Worm (Caenorhabditis elegans): ENCODE measurements around the gene F15D4.2.

The F15D4.2 gene

DNA sequence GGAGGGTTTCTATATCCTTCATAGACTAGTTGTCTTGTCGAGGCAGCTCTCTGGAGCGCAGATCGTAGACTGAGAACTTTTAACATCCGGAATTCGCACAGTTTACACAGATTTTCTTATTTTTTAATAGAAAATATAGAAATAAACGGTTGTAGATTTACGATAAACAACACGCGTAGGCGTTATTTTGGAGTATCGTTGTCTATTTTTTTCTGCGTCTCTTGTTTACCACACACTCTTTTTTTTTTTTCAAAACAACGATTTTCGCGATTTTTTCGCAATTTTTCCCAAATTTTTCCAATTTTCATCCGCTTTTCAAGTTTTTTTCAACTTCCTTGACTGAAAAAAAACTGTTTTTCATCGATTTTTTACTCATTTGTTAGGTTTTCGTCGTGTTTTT lies 28.7 kb upstream of the F15D4.2 start, which contains the start of gene mecr-1:
mecr-1 (minus strand) TSS at position 127 of the 400 bp plus-strand sequence.
- TF ChIP-seq skn-1 (tag; optimal IDR thresholded peaks at IDR 0.05), result peak; percentile 3
- TF ChIP-seq elt-2 (tag; optimal IDR thresholded peaks at IDR 0.05), result no peak
- no peak for TF ChIP-seq mdl-1 (tag; optimal IDR thresholded peaks at IDR 0.05)
- TF ChIP-seq ztf-11 (tag; optimal IDR thresholded peaks at IDR 0.05), result no peak
- no peak for TF ChIP-seq aly-2 (tag; optimal IDR thresholded peaks at IDR 0.05)
- TF ChIP-seq nhr-25 (tag; optimal IDR thresholded peaks at IDR 0.05), result no peak
- TF ChIP-seq nhr-23 (tag; optimal IDR thresholded peaks at IDR 0.05), result peak; percentile 26
- TF ChIP-seq tbx-2 (tag; optimal IDR thresholded peaks at IDR 0.05), result no peak
- no peak for TF ChIP-seq daf-12 (tag; optimal IDR thresholded peaks at IDR 0.05)
- no peak for TF ChIP-seq ceh-9 (tag; optimal IDR thresholded peaks at IDR 0.05)
- no peak for TF ChIP-seq fkh-10 (GFP tag; optimal IDR thresholded peaks at IDR 0.05)
- peak; percentile 39 for TF ChIP-seq lin-15B (tag; optimal IDR thresholded peaks at IDR 0.05)
- TF ChIP-seq snpc-4 (tag; optimal IDR thresholded peaks at IDR 0.05), result no peak
- TF ChIP-seq nhr-67 (tag; optimal IDR thresholded peaks at IDR 0.05), result no peak
- no peak for TF ChIP-seq ZK546.5 (tag; optimal IDR thresholded peaks at IDR 0.05)
- no peak for TF ChIP-seq unc-62 (GFP tag; optimal IDR thresholded peaks at IDR 0.05)
- TF ChIP-seq ceh-28 (tag; optimal IDR thresholded peaks at IDR 0.05), result no peak
- no peak for TF ChIP-seq egl-27 (tag; optimal IDR thresholded peaks at IDR 0.05)
- TF ChIP-seq hmg-11 (tag; optimal IDR thresholded peaks at IDR 0.05), result peak; percentile 70
- no peak for TF ChIP-seq egl-5 (tag; optimal IDR thresholded peaks at IDR 0.05)
- TF ChIP-seq nhr-77 (tag; optimal IDR thresholded peaks at IDR 0.05), result no peak
- TF ChIP-seq R02D3.7 (tag; optimal IDR thresholded peaks at IDR 0.05), result peak; percentile 91
- no peak for TF ChIP-seq unc-39 (tag; optimal IDR thresholded peaks at IDR 0.05)
- no peak for TF ChIP-seq lin-39 (tag; optimal IDR thresholded peaks at IDR 0.05)
- no peak for TF ChIP-seq ceh-82 (tag; optimal IDR thresholded peaks at IDR 0.05)
- peak; percentile 12 for TF ChIP-seq pqm-1 (tag; optimal IDR thresholded peaks at IDR 0.05)
- TF ChIP-seq zag-1 (tag; optimal IDR thresholded peaks at IDR 0.05), result no peak
- no peak for TF ChIP-seq nhr-12 (tag; optimal IDR thresholded peaks at IDR 0.05)
- TF ChIP-seq elt-1 (tag; optimal IDR thresholded peaks at IDR 0.05), result no peak
- no peak for TF ChIP-seq elt-3 (tag; optimal IDR thresholded peaks at IDR 0.05)
- no peak for TF ChIP-seq nhr-237 (tag; optimal IDR thresholded peaks at IDR 0.05)
- TF ChIP-seq fos-1 (tag; optimal IDR thresholded peaks at IDR 0.05), result no peak
- TF ChIP-seq pha-4 (tag; optimal IDR thresholded peaks at IDR 0.05), result peak; percentile 65
- no peak for TF ChIP-seq mml-1 (tag; optimal IDR thresholded peaks at IDR 0.05)
- TF ChIP-seq eor-1 (tag; optimal IDR thresholded peaks at IDR 0.05), result no peak
- no peak for TF ChIP-seq ceh-16 (tag; optimal IDR thresholded peaks at IDR 0.05)
- TF ChIP-seq nfya-1 (tag; optimal IDR thresholded peaks at IDR 0.05; ENCODE audit: insufficient read depth), result peak; percentile 37
- TF ChIP-seq sea-2 (GFP tag; optimal IDR thresholded peaks at IDR 0.05), result no peak
- TF ChIP-seq nhr-11 (tag; optimal IDR thresholded peaks at IDR 0.05), result no peak
- no peak for TF ChIP-seq lsy-12 (tag; optimal IDR thresholded peaks at IDR 0.05)

DNA sequence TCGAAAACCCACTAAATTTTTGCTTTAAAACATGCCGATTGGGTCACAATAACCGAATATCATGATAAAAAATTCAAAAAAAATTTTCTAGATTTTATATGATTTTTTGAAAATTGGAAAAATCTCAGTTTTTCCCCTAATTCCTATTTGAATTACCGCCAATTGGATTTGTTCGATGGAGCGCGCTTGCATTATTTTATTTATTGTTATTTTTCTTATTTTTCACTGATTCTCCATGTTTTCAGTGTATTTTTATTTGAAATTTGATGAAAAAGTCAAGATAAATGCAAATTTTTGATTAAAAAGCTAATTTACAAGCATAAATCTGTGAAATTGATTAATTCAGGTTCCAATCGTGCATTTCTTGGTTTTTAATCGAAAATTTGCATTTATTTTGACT lies 27.8 kb upstream of the F15D4.2 start:
- no peak for TF ChIP-seq fos-1 (tag; optimal IDR thresholded peaks at IDR 0.05)
- TF ChIP-seq jun-1 (tag; optimal IDR thresholded peaks at IDR 0.05), result no peak
- TF ChIP-seq nhr-77 (tag; optimal IDR thresholded peaks at IDR 0.05), result no peak
- no peak for TF ChIP-seq egl-27 (tag; optimal IDR thresholded peaks at IDR 0.05)
- no peak for TF ChIP-seq mdl-1 (tag; optimal IDR thresholded peaks at IDR 0.05)
- TF ChIP-seq elt-1 (tag; optimal IDR thresholded peaks at IDR 0.05), result no peak
- no peak for TF ChIP-seq lsy-12 (tag; optimal IDR thresholded peaks at IDR 0.05)
- no peak for TF ChIP-seq nhr-237 (tag; optimal IDR thresholded peaks at IDR 0.05)
- no peak for TF ChIP-seq eor-1 (tag; optimal IDR thresholded peaks at IDR 0.05)
- no peak for TF ChIP-seq fkh-10 (GFP tag; optimal IDR thresholded peaks at IDR 0.05)
- no peak for TF ChIP-seq pha-4 (tag; optimal IDR thresholded peaks at IDR 0.05)

ce11 chrII:13189363-13189762 lies 26.5 kb upstream of the F15D4.2 start:
- TF ChIP-seq lin-15B (tag; optimal IDR thresholded peaks at IDR 0.05), result peak; percentile 14
- no peak for TF ChIP-seq ZK546.5 (tag; optimal IDR thresholded peaks at IDR 0.05)
- TF ChIP-seq lin-39 (tag; optimal IDR thresholded peaks at IDR 0.05), result peak; percentile 86
- no peak for TF ChIP-seq fos-1 (tag; optimal IDR thresholded peaks at IDR 0.05)
- TF ChIP-seq nhr-67 (tag; optimal IDR thresholded peaks at IDR 0.05), result no peak
- TF ChIP-seq skn-1 (tag; optimal IDR thresholded peaks at IDR 0.05), result no peak
- TF ChIP-seq sea-2 (GFP tag; optimal IDR thresholded peaks at IDR 0.05), result no peak
- no peak for TF ChIP-seq R02D3.7 (tag; optimal IDR thresholded peaks at IDR 0.05)
- TF ChIP-seq nhr-76 (tag; optimal IDR thresholded peaks at IDR 0.05), result no peak
- peak; percentile 70 for TF ChIP-seq unc-62 (GFP tag; optimal IDR thresholded peaks at IDR 0.05)
- no peak for TF ChIP-seq mml-1 (tag; optimal IDR thresholded peaks at IDR 0.05)
- TF ChIP-seq nhr-43 (tag; optimal IDR thresholded peaks at IDR 0.05; ENCODE audit: poor library complexity, severe bottlenecking), result no peak
- no peak for TF ChIP-seq unc-39 (tag; optimal IDR thresholded peaks at IDR 0.05)
- TF ChIP-seq nhr-237 (tag; optimal IDR thresholded peaks at IDR 0.05), result no peak
- TF ChIP-seq elt-1 (tag; optimal IDR thresholded peaks at IDR 0.05), result no peak
- no peak for TF ChIP-seq ceh-82 (tag; optimal IDR thresholded peaks at IDR 0.05)
- TF ChIP-seq egl-5 (tag; optimal IDR thresholded peaks at IDR 0.05), result peak; percentile 7
- no peak for TF ChIP-seq fkh-2 (tag; optimal IDR thresholded peaks at IDR 0.05)
- peak; percentile 61 for TF ChIP-seq nhr-25 (tag; optimal IDR thresholded peaks at IDR 0.05)
- peak; percentile 35 for TF ChIP-seq hmg-11 (tag; optimal IDR thresholded peaks at IDR 0.05)
- no peak for TF ChIP-seq zag-1 (tag; optimal IDR thresholded peaks at IDR 0.05)
- no peak for TF ChIP-seq lsy-12 (tag; optimal IDR thresholded peaks at IDR 0.05)
- no peak for TF ChIP-seq daf-12 (tag; optimal IDR thresholded peaks at IDR 0.05)
- TF ChIP-seq ama-1 (optimal IDR thresholded peaks at IDR 0.05), result no peak
- no peak for TF ChIP-seq ztf-4 (tag; optimal IDR thresholded peaks at IDR 0.05)
- no peak for TF ChIP-seq aly-2 (tag; optimal IDR thresholded peaks at IDR 0.05)
- TF ChIP-seq nhr-11 (tag; optimal IDR thresholded peaks at IDR 0.05), result no peak
- TF ChIP-seq nhr-77 (tag; optimal IDR thresholded peaks at IDR 0.05), result no peak
- TF ChIP-seq eor-1 (tag; optimal IDR thresholded peaks at IDR 0.05), result no peak
- TF ChIP-seq ztf-11 (tag; optimal IDR thresholded peaks at IDR 0.05), result no peak
- no peak for TF ChIP-seq tbx-2 (tag; optimal IDR thresholded peaks at IDR 0.05)
- no peak for TF ChIP-seq elt-2 (tag; optimal IDR thresholded peaks at IDR 0.05)
- TF ChIP-seq pha-4 (tag; optimal IDR thresholded peaks at IDR 0.05), result peak; percentile 79
- no peak for TF ChIP-seq jun-1 (tag; optimal IDR thresholded peaks at IDR 0.05)

Data from whole organism, L3 larva.